Worm (Caenorhabditis elegans) whole organism, L4/young adult: ENCODE data around the gene cylc-1.

Source experiments
- W03F9.2 ChIP-seq: fragments of 150-350 bp; optimal IDR thresholded peaks from 2 replicates; lab custom pipeline; 2014; ENCODE audit warnings: missing biosample characterization, missing genetic modification characterization
- him-1 ChIP-seq: sonication (generic microtip); optimal IDR thresholded peaks from 2 replicates; lab custom pipeline; 2016; ENCODE audit warnings: missing genotype, missing genetic modification reagents, missing genetic modification characterization, missing compliant biosample characterization

ce11 chrIV:5206716-5207115 lies 18.9 kb downstream of the cylc-1 start:
- TF ChIP-seq W03F9.2 (tag; lab: Kevin White, UChicago) (no peak), him-1 (tag; lab: Kevin White, UChicago) (no peak)
